Fruit fly (Drosophila melanogaster): ENCODE data around the gene ImpL1.
A peak's percentile ranks its signal among the peaks of the same experiment; 100 is the strongest.

DNA sequence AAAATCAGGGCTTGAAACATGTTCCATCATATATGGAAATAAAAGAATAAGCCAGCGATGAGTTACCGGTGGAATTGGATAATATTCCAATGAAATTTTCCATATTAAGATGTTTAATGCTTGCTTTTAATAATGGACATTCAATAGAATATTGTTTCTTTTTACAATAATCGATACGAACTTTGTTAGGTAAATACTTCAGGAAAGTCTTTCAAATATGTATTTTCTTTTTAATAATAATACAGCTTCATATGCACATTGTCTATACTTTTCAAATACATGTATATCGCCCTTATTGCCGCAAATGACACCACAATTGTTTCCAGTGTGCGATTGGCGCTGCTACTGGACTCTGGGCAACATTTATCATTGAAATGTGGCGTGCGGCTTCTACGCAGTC, 24.3 kb downstream of the ImpL1 start:
- TF ChIP-seq Rel (GFP tag; optimal IDR thresholded peaks at IDR 0.05) (no peak), Rel (tag; optimal IDR thresholded peaks at IDR 0.05) (no peak), Dfd (GFP tag; optimal IDR thresholded peaks at IDR 0.05) (no peak), br (GFP tag; optimal IDR thresholded peaks at IDR 0.05) (peak; percentile 14), lola (GFP tag; optimal IDR thresholded peaks at IDR 0.05) (no peak), HLH106 (tag; optimal IDR thresholded peaks at IDR 0.05) (peak; percentile 2), Myc (optimal IDR thresholded peaks at IDR 0.05) (no peak), N (GFP tag; optimal IDR thresholded peaks at IDR 0.05) (no peak), psq (GFP tag; optimal IDR thresholded peaks at IDR 0.05) (no peak)

Measured in whole organism, wandering third instar larva.